Worm (Caenorhabditis elegans) whole organism, L1 larva: ENCODE results near the gene C03G6.21.

ENCODE experiments used
- C04F5.9 ChIP-seq: sonication (generic microtip); optimal IDR thresholded peaks from 2 replicates; lab custom pipeline; 2016; ENCODE audit warnings: missing genetic modification characterization, missing compliant biosample characterization
- C16A3.4 ChIP-seq: fragments of 150-350 bp; optimal IDR thresholded peaks from 2 replicates; lab custom pipeline; 2014; ENCODE audit warnings: missing biosample characterization, missing genetic modification characterization
- F16B12.6 ChIP-seq: fragments of 150-350 bp; optimal IDR thresholded peaks from 2 replicates; lab custom pipeline; 2014; ENCODE audit warnings: missing biosample characterization, missing genetic modification characterization
- Y116A8C.19 ChIP-seq: sonication (generic microtip); optimal IDR thresholded peaks from 2 replicates; lab custom pipeline; 2016; ENCODE audit warnings: missing compliant biosample characterization, missing genetic modification characterization, borderline replicate concordance
- aly-2 ChIP-seq: fragments of 150-350 bp; optimal IDR thresholded peaks from 2 replicates; lab custom pipeline; 2014; ENCODE audit warnings: missing biosample characterization, missing genetic modification characterization
- ama-1 ChIP-seq: fragments of 150-350 bp; optimal IDR thresholded peaks from 2 replicates; lab custom pipeline; 2014
- blmp-1 ChIP-seq: fragments of 150-350 bp; optimal IDR thresholded peaks from 2 replicates; lab custom pipeline; 2014; ENCODE audit warnings: missing biosample characterization, missing genetic modification characterization
- ceh-88 ChIP-seq: fragments of 200-800 bp; sonication (Bioruptor generic); IDR thresholded peaks from 2 replicates; pipeline ENCODE4 v1.3.6; 2022; ENCODE audit warnings: missing genetic modification characterization, missing compliant biosample characterization
- ceh-90 ChIP-seq: sonication (generic microtip); optimal IDR thresholded peaks from 2 replicates; lab custom pipeline; 2016; ENCODE audit warnings: missing genetic modification characterization, missing compliant biosample characterization
- ces-1 ChIP-seq: fragments of 150-350 bp; optimal IDR thresholded peaks from 2 replicates; lab custom pipeline; 2014; ENCODE audit warnings: missing biosample characterization, missing genetic modification reagents, missing genetic modification characterization
- dpl-1 ChIP-seq, 3 experiments: fragments of 150-350 bp in 2 of 3; sonication (generic microtip) in 1 of 3; optimal IDR thresholded peaks; 2 replicates each; lab custom pipeline; 2014 to 2017; ENCODE audit warnings: missing biosample characterization in 3 of 3, missing genetic modification characterization in 3 of 3, missing genetic modification reagents in 3 of 3
- efl-1 ChIP-seq, 4 experiments: fragments of 150-350 bp; optimal IDR thresholded peaks in 3 of 4; peaks in 1 of 4; 1 replicate in 1 of 4; 2 replicates in 3 of 4; lab custom pipeline; 2014; ENCODE audit warnings: missing biosample characterization in 2 of 4, missing genetic modification characterization in 2 of 4, missing genetic modification reagents in 2 of 4
- efl-3 ChIP-seq: fragments of 200-800 bp; sonication (Bioruptor generic); optimal IDR thresholded peaks from 2 replicates; lab custom pipeline; 2018; ENCODE audit warnings: mild to moderate bottlenecking, missing genetic modification characterization, missing compliant biosample characterization
- egl-27 ChIP-seq, 2 experiments: fragments of 150-350 bp in 1 of 2; sonication (generic microtip); optimal IDR thresholded peaks; 3 replicates each; lab custom pipeline; 2017 to 2018; ENCODE audit warnings: missing biosample characterization in 2 of 2, missing genetic modification characterization in 2 of 2, missing genetic modification reagents in 2 of 2
- elt-2 ChIP-seq: sonication (generic microtip); optimal IDR thresholded peaks from 2 replicates; lab custom pipeline; 2016; ENCODE audit warnings: missing genetic modification characterization, mild to moderate bottlenecking, inconsistent platforms, missing compliant biosample characterization, missing genetic modification reagents
- ets-5 ChIP-seq: fragments of 200-800 bp; sonication (Bioruptor generic); IDR thresholded peaks from 2 replicates; pipeline ENCODE4 v1.3.6; 2022; ENCODE audit warnings: missing genetic modification characterization, missing compliant biosample characterization
- hlh-17 ChIP-seq: fragments of 200-800 bp; sonication (Bioruptor generic); optimal IDR thresholded peaks from 2 replicates; lab custom pipeline; 2018; ENCODE audit warnings: missing genetic modification characterization, mild to moderate bottlenecking, missing compliant biosample characterization, moderate library complexity, borderline replicate concordance
- hpl-2 ChIP-seq: fragments of 150-350 bp; optimal IDR thresholded peaks from 2 replicates; lab custom pipeline; 2014; ENCODE audit warnings: missing biosample characterization, missing genetic modification reagents, missing genetic modification characterization
- irx-1 ChIP-seq: sonication (generic microtip); optimal IDR thresholded peaks from 2 replicates; lab custom pipeline; 2016; ENCODE audit warnings: missing genetic modification characterization, missing compliant biosample characterization
- isw-1 ChIP-seq: fragments of 200-800 bp; sonication (Bioruptor generic); IDR thresholded peaks from 2 replicates; pipeline ENCODE4 v1.3.6; 2022; ENCODE audit warnings: missing genetic modification characterization, missing compliant biosample characterization
- jun-1 ChIP-seq: fragments of 150-350 bp; optimal IDR thresholded peaks from 2 replicates; lab custom pipeline; 2014; ENCODE audit warnings: missing biosample characterization, missing genetic modification reagents, missing genetic modification characterization
- lin-13 ChIP-seq: fragments of 150-350 bp; optimal IDR thresholded peaks from 2 replicates; lab custom pipeline; 2014; ENCODE audit warnings: missing biosample characterization, missing genetic modification reagents, missing genetic modification characterization
- lin-14 ChIP-seq: fragments of 200-800 bp; sonication (Bioruptor generic); optimal IDR thresholded peaks from 2 replicates; lab custom pipeline; 2018; ENCODE audit warnings: mild to moderate bottlenecking, missing genetic modification characterization, moderate library complexity, missing compliant biosample characterization
- lin-15B ChIP-seq: fragments of 150-350 bp; sonication (generic microtip); optimal IDR thresholded peaks from 3 replicates; lab custom pipeline; 2014; ENCODE audit warnings: missing biosample characterization, missing genetic modification characterization
- lir-3 ChIP-seq: sonication (generic microtip); optimal IDR thresholded peaks from 2 replicates; lab custom pipeline; 2016; ENCODE audit warnings: mild to moderate bottlenecking, missing genetic modification characterization, moderate library complexity, missing compliant biosample characterization; ENCODE audit not compliant: poor library complexity
- nhr-19 ChIP-seq: fragments of 200-800 bp; sonication (Bioruptor generic); conservative IDR thresholded peaks from 2 replicates; pipeline ENCODE4 v1.3.6; 2022; ENCODE audit warnings: missing genetic modification characterization, missing compliant biosample characterization
- nhr-237 ChIP-seq: fragments of 150-350 bp; optimal IDR thresholded peaks from 2 replicates; lab custom pipeline; 2014; ENCODE audit warnings: missing biosample characterization, missing genetic modification characterization
- nhr-71 ChIP-seq: sonication (generic microtip); optimal IDR thresholded peaks from 2 replicates; lab custom pipeline; 2016; ENCODE audit warnings: mild to moderate bottlenecking, missing genetic modification characterization, moderate library complexity, missing compliant biosample characterization
- nhr-90 ChIP-seq: sonication (generic microtip); optimal IDR thresholded peaks from 2 replicates; lab custom pipeline; 2016; ENCODE audit warnings: mild to moderate bottlenecking, missing genetic modification characterization, missing compliant biosample characterization; ENCODE audit not compliant: poor library complexity
- pqm-1 ChIP-seq: sonication (generic microtip); optimal IDR thresholded peaks from 3 replicates; lab custom pipeline; 2017; ENCODE audit warnings: missing biosample characterization, missing genetic modification characterization
- skn-1 ChIP-seq: fragments of 150-350 bp; optimal IDR thresholded peaks from 2 replicates; lab custom pipeline; 2014; ENCODE audit warnings: missing biosample characterization, missing genetic modification characterization
- sox-4 ChIP-seq: sonication (generic microtip); optimal IDR thresholded peaks from 2 replicates; lab custom pipeline; 2016; ENCODE audit warnings: missing genetic modification characterization, missing compliant biosample characterization
- swsn-7 ChIP-seq: sonication (generic microtip); optimal IDR thresholded peaks from 2 replicates; lab custom pipeline; 2016; ENCODE audit warnings: missing genetic modification characterization, missing compliant biosample characterization
- tlp-1 ChIP-seq: fragments of 150-350 bp; optimal IDR thresholded peaks from 2 replicates; lab custom pipeline; 2014; ENCODE audit warnings: missing biosample characterization, missing genetic modification characterization
- unc-130 ChIP-seq: fragments of 150-350 bp; optimal IDR thresholded peaks from 2 replicates; lab custom pipeline; 2017; ENCODE audit warnings: missing biosample characterization, missing genetic modification characterization, inconsistent platforms
- unc-30 ChIP-seq: sonication (generic microtip); optimal IDR thresholded peaks from 2 replicates; lab custom pipeline; 2017; ENCODE audit warnings: missing biosample characterization, missing genetic modification characterization
- unc-86 ChIP-seq: sonication (generic microtip); optimal IDR thresholded peaks from 2 replicates; lab custom pipeline; 2016; ENCODE audit warnings: missing genetic modification characterization, missing compliant biosample characterization
- zag-1 ChIP-seq: fragments of 150-350 bp; optimal IDR thresholded peaks from 2 replicates; lab custom pipeline; 2014; ENCODE audit warnings: missing biosample characterization, missing genetic modification characterization
- ztf-4 ChIP-seq: fragments of 150-350 bp; optimal IDR thresholded peaks from 2 replicates; lab custom pipeline; 2014; ENCODE audit warnings: missing biosample characterization, missing genetic modification characterization

C03G6.21 gene

DNA sequence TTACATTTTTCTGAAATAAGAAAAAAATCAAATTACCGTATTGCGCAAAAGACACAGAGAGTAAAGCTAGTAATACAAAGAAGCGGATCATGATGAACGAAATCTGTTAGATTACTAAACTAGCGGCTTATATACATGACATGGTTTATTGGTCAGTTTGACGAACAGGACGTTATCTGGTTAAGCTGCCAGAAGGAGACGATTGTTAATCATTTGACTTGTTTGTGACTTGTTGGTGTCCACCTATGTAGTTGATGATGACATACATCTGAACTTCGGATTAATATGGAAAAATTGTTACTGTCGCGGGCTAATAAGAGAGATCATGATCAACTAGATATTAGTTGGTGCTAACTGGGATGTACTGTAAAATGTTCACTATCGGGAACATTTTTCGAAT is 43.5 kb upstream of the C03G6.21 start, which contains the start of gene cnc-9:
Gene cnc-9 (minus strand): TSS at position 101 of the 400 bp plus-strand sequence.
- TF ChIP-seq lin-13 (GFP tag; lab: Kevin White, UChicago) = no peak
- no peak for TF ChIP-seq elt-2 (tag; lab: Kevin White, UChicago)
- no peak for TF ChIP-seq C16A3.4 (tag; lab: Kevin White, UChicago)
- no peak for TF ChIP-seq efl-1 (optimal IDR thresholded peaks at IDR 0.05; lab: Kevin White, UChicago)
- TF ChIP-seq efl-1 (GFP tag; optimal IDR thresholded peaks at IDR 0.05 in 1 of 2; lab: Kevin White, UChicago) = peak in 1 of 2 experiments; percentile 4
- no peak for TF ChIP-seq unc-30 (tag; lab: Kevin White, UChicago)
- TF ChIP-seq blmp-1 (tag; lab: Kevin White, UChicago) = no peak
- no peak for TF ChIP-seq nhr-71 (tag; lab: Kevin White, UChicago)
- TF ChIP-seq nhr-19 (GFP tag; lab: Robert Waterston, UW) = no peak
- TF ChIP-seq C04F5.9 (tag; lab: Kevin White, UChicago) = no peak

DNA sequence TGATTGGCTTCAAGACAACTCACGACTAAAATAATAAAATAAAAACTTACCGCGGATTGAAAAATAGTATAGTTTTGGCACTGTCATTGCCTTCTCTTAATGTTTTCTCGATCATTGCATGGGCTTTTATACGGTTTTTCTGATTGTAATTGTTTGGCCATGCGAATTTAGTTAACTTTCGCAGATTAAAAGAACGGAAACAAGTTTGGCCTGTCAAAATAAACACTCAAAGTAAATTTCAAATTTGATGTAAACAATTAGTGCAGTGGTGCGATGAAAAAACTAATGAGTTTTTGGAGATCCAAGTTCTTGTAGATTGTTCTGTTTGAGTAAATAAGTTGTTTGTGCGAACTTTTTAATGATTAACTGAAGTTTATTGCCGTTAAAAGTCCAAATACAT is 42.6 kb upstream of the C03G6.21 start, which contains the start of gene gst-41:
Gene gst-41 (minus strand): TSS at position 101 of the 400 bp plus-strand sequence.
- no peak for TF ChIP-seq unc-130 (tag; lab: Kevin White, UChicago)
- no peak for TF ChIP-seq dpl-1 (GFP tag; optimal IDR thresholded peaks at IDR 0.05; lab: Kevin White, UChicago)
- no peak for TF ChIP-seq ets-5 (GFP tag; lab: Robert Waterston, UW)
- TF ChIP-seq swsn-7 (tag; lab: Kevin White, UChicago) = no peak
- no peak for TF ChIP-seq skn-1 (tag; lab: Kevin White, UChicago)
- TF ChIP-seq efl-3 (GFP tag; lab: Kevin White, UChicago) = no peak
- no peak for TF ChIP-seq aly-2 (tag; lab: Kevin White, UChicago)
- TF ChIP-seq nhr-71 (tag; lab: Kevin White, UChicago) = no peak
- TF ChIP-seq lin-15B (tag; lab: Kevin White, UChicago) = no peak
- no peak for TF ChIP-seq sox-4 (tag; lab: Kevin White, UChicago)
- no peak for TF ChIP-seq ces-1 (GFP tag; lab: Kevin White, UChicago)
- no peak for TF ChIP-seq ceh-90 (tag; lab: Kevin White, UChicago)
- TF ChIP-seq pqm-1 (tag; lab: Kevin White, UChicago) = no peak

- TF ChIP-seq egl-27 (tag; optimal IDR thresholded peaks at IDR 0.05; lab: Kevin White, UChicago) (no peak), isw-1 (GFP tag; lab: Robert Waterston, UW) (no peak), ztf-4 (tag; lab: Kevin White, UChicago) (no peak), hpl-2 (no peak), nhr-71 (tag; lab: Kevin White, UChicago) (no peak), unc-86 (tag; lab: Kevin White, UChicago) (no peak), hlh-17 (GFP tag; lab: Kevin White, UChicago) (no peak), nhr-90 (tag; lab: Kevin White, UChicago) (no peak), irx-1 (tag; lab: Kevin White, UChicago) (no peak), tlp-1 (tag; lab: Kevin White, UChicago) (no peak), lin-14 (no peak), Y116A8C.19 (tag; lab: Kevin White, UChicago) (no peak), F16B12.6 (tag; lab: Kevin White, UChicago) (no peak), zag-1 (no peak), ceh-88 (GFP tag; lab: Robert Waterston, UW) (no peak)
Observed at ce11 chrV:7395359-7395758, 38.8 kb upstream of the C03G6.21 start, which contains the start of gene srx-9. Gene srx-9, minus strand, starts transcription at chrV:7395459.

ce11 chrV:7391933-7392332 is 35.3 kb upstream of the C03G6.21 start, which contains the start of gene fbxa-105:
Gene fbxa-105, minus strand, starts transcription at chrV:7392029.
- TF ChIP-seq nhr-237 (tag; lab: Kevin White, UChicago) (no peak), aly-2 (tag; lab: Kevin White, UChicago) (no peak), efl-1 (optimal IDR thresholded peaks at IDR 0.05; lab: Kevin White, UChicago) (no peak), efl-1 (GFP tag; optimal IDR thresholded peaks at IDR 0.05 in 1 of 2; lab: Kevin White, UChicago) (peak in 1 of 2 experiments; percentile 19), lin-14 (no peak), jun-1 (tag; lab: Kevin White, UChicago) (no peak), lin-13 (GFP tag; lab: Kevin White, UChicago) (no peak), ama-1 (lab: Kevin White, UChicago) (no peak), nhr-19 (GFP tag; lab: Robert Waterston, UW) (no peak), Y116A8C.19 (tag; lab: Kevin White, UChicago) (no peak), unc-130 (tag; lab: Kevin White, UChicago) (no peak), blmp-1 (tag; lab: Kevin White, UChicago) (no peak), elt-2 (tag; lab: Kevin White, UChicago) (peak; percentile 3), lir-3 (tag; lab: Kevin White, UChicago) (no peak), C16A3.4 (tag; lab: Kevin White, UChicago) (no peak), ceh-90 (tag; lab: Kevin White, UChicago) (no peak), pqm-1 (tag; lab: Kevin White, UChicago) (no peak)
